Worm (Caenorhabditis elegans) whole organism, young adult: ENCODE data around the gene unc-43.
A peak's percentile ranks its signal among the peaks of the same experiment; 100 is the strongest.

Experiments
- B0019.2 ChIP-seq: fragments of 200-800 bp; sonication (Bioruptor generic); conservative IDR thresholded peaks from 2 replicates; pipeline ENCODE4 v1.3.6; 2022; ENCODE audit warnings: missing genetic modification reagents, missing genetic modification characterization, missing compliant biosample characterization
- B0035.1 ChIP-seq: sonication (generic microtip); optimal IDR thresholded peaks from 2 replicates; lab custom pipeline; 2016; ENCODE audit warnings: missing genetic modification characterization, mild to moderate bottlenecking, missing compliant biosample characterization, missing genotype, missing genetic modification reagents
- B0261.1 ChIP-seq: sonication (generic microtip); optimal IDR thresholded peaks from 2 replicates; lab custom pipeline; 2016; ENCODE audit warnings: mild to moderate bottlenecking, missing genetic modification characterization, moderate library complexity, missing compliant biosample characterization
- B0336.3 ChIP-seq: fragments of 200-800 bp; sonication (Bioruptor generic); IDR thresholded peaks from 2 replicates; pipeline ENCODE4 v1.3.6; 2022; ENCODE audit warnings: missing genetic modification characterization, missing compliant biosample characterization
- C06A6.2 ChIP-seq: fragments of 200-800 bp; sonication (Bioruptor generic); conservative IDR thresholded peaks from 2 replicates; pipeline ENCODE4 v1.3.6; 2022; ENCODE audit warnings: missing genetic modification characterization, missing compliant biosample characterization
- F23B12.7 ChIP-seq: sonication (generic microtip); optimal IDR thresholded peaks from 2 replicates; lab custom pipeline; 2017; ENCODE audit warnings: missing genetic modification characterization, mild to moderate bottlenecking, missing compliant biosample characterization, antibody characterized with exemption, moderate library complexity; ENCODE audit not compliant: insufficient read depth
- F33H1.4 ChIP-seq: fragments of 200-800 bp; sonication (Bioruptor generic); IDR thresholded peaks from 2 replicates; pipeline ENCODE4 v1.3.6; 2022; ENCODE audit warnings: missing genetic modification reagents, missing genetic modification characterization, missing compliant biosample characterization
- F39B2.1 ChIP-seq: fragments of 200-800 bp; sonication (Bioruptor generic); IDR thresholded peaks from 2 replicates; pipeline ENCODE4 v1.3.6; 2022; ENCODE audit warnings: missing genetic modification reagents, missing genetic modification characterization, missing compliant biosample characterization
- F49E8.2 ChIP-seq: sonication (generic microtip); optimal IDR thresholded peaks from 3 replicates; lab custom pipeline; 2017; ENCODE audit warnings: missing genetic modification characterization, mild to moderate bottlenecking, missing compliant biosample characterization, antibody characterized with exemption, moderate library complexity; ENCODE audit not compliant: insufficient read depth
- K11D2.4 ChIP-seq: fragments of 200-800 bp; sonication (Bioruptor generic); IDR thresholded peaks from 2 replicates; pipeline ENCODE4 v1.3.6; 2022; ENCODE audit warnings: missing genetic modification reagents, missing genetic modification characterization, missing compliant biosample characterization
- T07F8.4 ChIP-seq: sonication (generic microtip); optimal IDR thresholded peaks from 2 replicates; lab custom pipeline; 2016; ENCODE audit warnings: mild to moderate bottlenecking, missing genetic modification characterization, moderate library complexity, missing compliant biosample characterization
- Y53G8AR.9 ChIP-seq: fragments of 200-800 bp; sonication (Bioruptor generic); conservative IDR thresholded peaks from 2 replicates; pipeline ENCODE4 v1.3.6; 2022; ENCODE audit warnings: missing genetic modification reagents, missing genetic modification characterization, missing compliant biosample characterization
- ZK185.1 ChIP-seq: sonication (generic microtip); optimal IDR thresholded peaks from 2 replicates; lab custom pipeline; 2016; ENCODE audit warnings: mild to moderate bottlenecking, missing genetic modification characterization, missing compliant biosample characterization; ENCODE audit not compliant: poor library complexity, severe bottlenecking
- ccch-3 ChIP-seq: fragments of 200-800 bp; sonication (Bioruptor generic); optimal IDR thresholded peaks from 2 replicates; lab custom pipeline; 2018; ENCODE audit warnings: mild to moderate bottlenecking, missing genetic modification characterization, missing compliant biosample characterization
- ceh-58 ChIP-seq: fragments of 200-800 bp; sonication (Bioruptor generic); IDR thresholded peaks from 2 replicates; pipeline ENCODE4 v1.3.6; 2022; ENCODE audit warnings: missing genetic modification characterization, missing compliant biosample characterization
- dox-1 ChIP-seq: fragments of 200-800 bp; sonication (Bioruptor generic); IDR thresholded peaks from 2 replicates; pipeline ENCODE4 v1.3.6; 2022; ENCODE audit warnings: missing genetic modification reagents, missing genetic modification characterization, missing compliant biosample characterization
- dpff-1 ChIP-seq: sonication (generic microtip); optimal IDR thresholded peaks from 2 replicates; lab custom pipeline; 2017; ENCODE audit warnings: mild to moderate bottlenecking, missing genetic modification characterization, missing compliant biosample characterization
- dpl-1 ChIP-seq: fragments of 150-350 bp; optimal IDR thresholded peaks from 2 replicates; lab custom pipeline; 2014; ENCODE audit warnings: missing biosample characterization, missing genetic modification reagents, missing genetic modification characterization
- efl-1 ChIP-seq: fragments of 150-350 bp; optimal IDR thresholded peaks from 2 replicates; lab custom pipeline; 2014; ENCODE audit warnings: missing biosample characterization, missing genetic modification reagents, missing genetic modification characterization
- egl-18 ChIP-seq: fragments of 200-800 bp; sonication (Bioruptor generic); IDR thresholded peaks from 2 replicates; pipeline ENCODE4 v1.3.6; 2022; ENCODE audit warnings: missing genetic modification reagents, missing genetic modification characterization, missing compliant biosample characterization
- egl-44 ChIP-seq: fragments of 200-800 bp; sonication (Bioruptor generic); IDR thresholded peaks from 2 replicates; pipeline ENCODE4 v1.3.6; 2022; ENCODE audit warnings: missing genetic modification reagents, missing genetic modification characterization, missing compliant biosample characterization
- egrh-3 ChIP-seq: fragments of 200-800 bp; sonication (Bioruptor generic); IDR thresholded peaks from 2 replicates; pipeline ENCODE4 v1.3.6; 2022; ENCODE audit warnings: missing genetic modification reagents, missing genetic modification characterization, missing compliant biosample characterization
- ekl-4 ChIP-seq: fragments of 200-800 bp; sonication (Bioruptor generic); IDR thresholded peaks from 2 replicates; pipeline ENCODE4 v1.3.6; 2022; ENCODE audit warnings: missing genetic modification reagents, missing genetic modification characterization, missing compliant biosample characterization
- ets-4 ChIP-seq: fragments of 200-800 bp; sonication (Bioruptor generic); optimal IDR thresholded peaks from 2 replicates; lab custom pipeline; 2018; ENCODE audit warnings: mild to moderate bottlenecking, missing genetic modification characterization, missing compliant biosample characterization
- hlh-26 ChIP-seq: fragments of 200-800 bp; sonication (Bioruptor generic); conservative IDR thresholded peaks from 2 replicates; pipeline ENCODE4 v1.3.6; 2022; ENCODE audit warnings: missing genetic modification reagents, missing genetic modification characterization, missing compliant biosample characterization
- hmg-1.2 ChIP-seq: fragments of 200-800 bp; sonication (Bioruptor generic); IDR thresholded peaks from 2 replicates; pipeline ENCODE4 v1.3.6; 2022; ENCODE audit warnings: missing genetic modification reagents, missing genetic modification characterization, missing compliant biosample characterization
- hmg-20 ChIP-seq: fragments of 200-800 bp; sonication (Bioruptor generic); IDR thresholded peaks from 2 replicates; pipeline ENCODE4 v1.3.6; 2022; ENCODE audit warnings: missing genetic modification reagents, missing genetic modification characterization, missing compliant biosample characterization
- hrde-1 ChIP-seq: sonication (generic microtip); optimal IDR thresholded peaks from 2 replicates; lab custom pipeline; 2016; ENCODE audit warnings: missing genetic modification characterization, mild to moderate bottlenecking, missing compliant biosample characterization, moderate library complexity, missing genotype, missing genetic modification reagents, borderline replicate concordance
- hsf-1 ChIP-seq: fragments of 200-800 bp; sonication (Bioruptor generic); IDR thresholded peaks from 2 replicates; pipeline ENCODE4 v1.3.6; 2022; ENCODE audit warnings: missing genetic modification reagents, missing genetic modification characterization, missing compliant biosample characterization
- let-526 ChIP-seq: fragments of 200-800 bp; sonication (Bioruptor generic); IDR thresholded peaks from 2 replicates; pipeline ENCODE4 v1.3.6; 2022; ENCODE audit warnings: missing genetic modification reagents, missing genetic modification characterization, missing compliant biosample characterization
- let-607 ChIP-seq, 2 experiments: fragments of 200-800 bp in 1 of 2; sonication (Bioruptor generic) in 1 of 2; sonication (generic microtip) in 1 of 2; optimal IDR thresholded peaks; 2 replicates each; lab custom pipeline; 2016 to 2018; ENCODE audit warnings: mild to moderate bottlenecking in 2 of 2, missing compliant biosample characterization in 2 of 2, missing genetic modification characterization in 2 of 2, moderate library complexity in 2 of 2, missing genotype in 1 of 2
- lin-35 ChIP-seq, 3 experiments: fragments of 150-350 bp in 2 of 3; sonication (generic microtip) in 1 of 3; optimal IDR thresholded peaks; 2 replicates each; lab custom pipeline; 2014 to 2018; ENCODE audit warnings: missing biosample characterization in 3 of 3, missing genetic modification characterization in 3 of 3, missing genetic modification reagents in 3 of 3
- lin-54 ChIP-seq: fragments of 200-800 bp; sonication (Bioruptor generic); optimal IDR thresholded peaks from 2 replicates; lab custom pipeline; 2018; ENCODE audit warnings: mild to moderate bottlenecking, missing genetic modification characterization, missing compliant biosample characterization
- lsl-1 ChIP-seq: fragments of 200-800 bp; sonication (Bioruptor generic); optimal IDR thresholded peaks from 2 replicates; lab custom pipeline; 2018; ENCODE audit warnings: mild to moderate bottlenecking, missing genetic modification characterization, moderate library complexity, missing compliant biosample characterization
- lsy-27 ChIP-seq: sonication (generic microtip); optimal IDR thresholded peaks from 2 replicates; lab custom pipeline; 2017; ENCODE audit warnings: missing genetic modification characterization, mild to moderate bottlenecking, missing compliant biosample characterization, antibody characterized with exemption, missing genotype, borderline replicate concordance; ENCODE audit not compliant: insufficient read depth
- mcd-1 ChIP-seq: fragments of 200-800 bp; sonication (Bioruptor generic); IDR thresholded peaks from 2 replicates; pipeline ENCODE4 v1.3.6; 2022; ENCODE audit warnings: missing genetic modification reagents, missing genetic modification characterization, missing compliant biosample characterization
- mel-28 ChIP-seq: sonication (generic microtip); optimal IDR thresholded peaks from 2 replicates; lab custom pipeline; 2016; ENCODE audit warnings: borderline replicate concordance, mild to moderate bottlenecking, missing genetic modification characterization, missing compliant biosample characterization
- nfyb-1 ChIP-seq: fragments of 200-800 bp; sonication (Bioruptor generic); IDR thresholded peaks from 2 replicates; pipeline ENCODE4 v1.3.6; 2022; ENCODE audit warnings: missing genetic modification reagents, missing genetic modification characterization, missing compliant biosample characterization
- nhr-27 ChIP-seq: fragments of 200-800 bp; sonication (Bioruptor generic); optimal IDR thresholded peaks from 2 replicates; lab custom pipeline; 2018; ENCODE audit warnings: mild to moderate bottlenecking, missing genetic modification characterization, moderate library complexity, missing compliant biosample characterization
- pha-4 ChIP-seq: fragments of 150-350 bp; sonication (generic microtip); optimal IDR thresholded peaks from 2 replicates; lab custom pipeline; 2014; ENCODE audit warnings: missing biosample characterization, missing genetic modification reagents, missing genetic modification characterization
- rcor-1 ChIP-seq: fragments of 200-800 bp; sonication (Bioruptor generic); IDR thresholded peaks from 2 replicates; pipeline ENCODE4 v1.3.6; 2022; ENCODE audit warnings: missing genetic modification reagents, missing genetic modification characterization, missing compliant biosample characterization
- snpc-1.1 ChIP-seq: sonication (generic microtip); optimal IDR thresholded peaks from 2 replicates; lab custom pipeline; 2017; ENCODE audit warnings: missing genetic modification characterization, mild to moderate bottlenecking, missing compliant biosample characterization, antibody characterized with exemption, moderate library complexity, missing genotype, missing genetic modification reagents; ENCODE audit not compliant: insufficient read depth
- unc-130 ChIP-seq: sonication (generic microtip); optimal IDR thresholded peaks from 2 replicates; lab custom pipeline; 2016; ENCODE audit warnings: missing genetic modification reagents, missing genetic modification characterization, missing compliant biosample characterization
- zfh-2 ChIP-seq: fragments of 200-800 bp; sonication (Bioruptor generic); conservative IDR thresholded peaks from 2 replicates; pipeline ENCODE4 v1.3.6; 2022; ENCODE audit warnings: missing genetic modification reagents, missing genetic modification characterization, missing compliant biosample characterization
- ztf-18 ChIP-seq: sonication (generic microtip); optimal IDR thresholded peaks from 2 replicates; lab custom pipeline; 2016; ENCODE audit warnings: missing genotype, mild to moderate bottlenecking, missing genetic modification characterization, missing compliant biosample characterization
- ztf-25 ChIP-seq: fragments of 200-800 bp; sonication (Bioruptor generic); IDR thresholded peaks from 2 replicates; pipeline ENCODE4 v1.3.6; 2022; ENCODE audit warnings: missing genetic modification reagents, missing genetic modification characterization, missing compliant biosample characterization

Gene unc-43

ce11 chrIV:10373772-10374288, 23.8 kb upstream of the unc-43 start, which contains the start of gene mpz-5 (continued):
- TF ChIP-seq nhr-27 (tag; lab: Kevin White, UChicago) = no peak
- TF ChIP-seq rcor-1 (GFP tag; lab: Robert Waterston, UW) = peak; percentile 62
- peak; percentile 67 for TF ChIP-seq nfyb-1
- no peak for TF ChIP-seq zfh-2
- peak; percentile 72 for TF ChIP-seq F33H1.4 (GFP tag; lab: Robert Waterston, UW)
- no peak for TF ChIP-seq lsy-27 (tag; lab: Kevin White, UChicago)
- TF ChIP-seq B0261.1 (tag; lab: Kevin White, UChicago) = no peak
- TF ChIP-seq ccch-3 (GFP tag; lab: Kevin White, UChicago) = no peak
- no peak for TF ChIP-seq egl-44 (GFP tag; lab: Robert Waterston, UW)
- TF ChIP-seq efl-1 (GFP tag; lab: Kevin White, UChicago) = no peak
- TF ChIP-seq egrh-3 (GFP tag; lab: Robert Waterston, UW) = no peak
- 0 out of 2 replicates have a peak, but pooled peaks have one; percentile 42 for TF ChIP-seq hmg-20 (GFP tag; lab: Robert Waterston, UW)
- TF ChIP-seq ZK185.1 = peak; percentile 57
- no peak for TF ChIP-seq B0035.1
- TF ChIP-seq egl-18 = no peak
- peak; percentile 50 for TF ChIP-seq lsl-1 (GFP tag; lab: Kevin White, UChicago)
- no peak for TF ChIP-seq B0019.2 (GFP tag; lab: Robert Waterston, UW)
- no peak for TF ChIP-seq ekl-4 (GFP tag; lab: Robert Waterston, UW)
- TF ChIP-seq dpff-1 (tag; lab: Kevin White, UChicago) = no peak
- TF ChIP-seq hsf-1 (GFP tag; lab: Robert Waterston, UW) = 0 out of 2 replicates have a peak, but pooled peaks have one; percentile 45
- TF ChIP-seq T07F8.4 (tag; lab: Kevin White, UChicago) = no peak
- TF ChIP-seq pha-4 (tag; lab: Kevin White, UChicago) = no peak
- TF ChIP-seq dox-1 (GFP tag; lab: Robert Waterston, UW) = peak; percentile 66
- no peak for TF ChIP-seq ztf-25 (GFP tag; lab: Robert Waterston, UW)
- TF ChIP-seq mcd-1 = peak; percentile 69
- TF ChIP-seq C06A6.2 (GFP tag; lab: Robert Waterston, UW) = no peak
- TF ChIP-seq mel-28 (tag; lab: Kevin White, UChicago) = no peak
- TF ChIP-seq ztf-18 (tag; lab: Kevin White, UChicago) = peak; percentile 96
- TF ChIP-seq lin-54 = peak; percentile 64
- no peak for TF ChIP-seq ets-4 (GFP tag; lab: Kevin White, UChicago)
- peak; percentile 46; the same call in 1 of the 2 replicates for TF ChIP-seq B0336.3 (GFP tag; lab: Robert Waterston, UW)
- TF ChIP-seq F49E8.2 (tag; lab: Kevin White, UChicago) = peak; percentile 12
- 0 out of 2 replicates have a peak, but pooled peaks have one; percentile 39 for TF ChIP-seq K11D2.4 (GFP tag; lab: Robert Waterston, UW)
- peak; percentile 50 for TF ChIP-seq hmg-1.2 (GFP tag; lab: Robert Waterston, UW)
- peak in 1 of 2 experiments; percentile 49 for TF ChIP-seq let-607 (tag; optimal IDR thresholded peaks at IDR 0.05; lab: Kevin White, UChicago)
- TF ChIP-seq let-526 (GFP tag; lab: Robert Waterston, UW) = no peak
- peak; percentile 52 for TF ChIP-seq F23B12.7 (tag; lab: Kevin White, UChicago)
- no peak for TF ChIP-seq ceh-58 (GFP tag; lab: Robert Waterston, UW)
- TF ChIP-seq unc-130 (GFP tag; lab: Kevin White, UChicago) = no peak
- peak; percentile 35; the same call in 1 of the 2 replicates for TF ChIP-seq Y53G8AR.9 (GFP tag; lab: Robert Waterston, UW)
- TF ChIP-seq hrde-1 = peak; percentile 34
- TF ChIP-seq F39B2.1 (GFP tag; lab: Robert Waterston, UW) = no peak
- TF ChIP-seq dpl-1 (GFP tag; lab: Kevin White, UChicago) = peak; percentile 11
- no peak for TF ChIP-seq hlh-26 (GFP tag; lab: Robert Waterston, UW)
- peak in 1 of 3 experiments; percentile 64 for TF ChIP-seq lin-35 (GFP tag; optimal IDR thresholded peaks at IDR 0.05; lab: Kevin White, UChicago)
- TF ChIP-seq snpc-1.1 (tag; lab: Kevin White, UChicago) = no peak
